Worm (Caenorhabditis elegans): Measurements from ENCODE around the gene sdhb-1.

Gene sdhb-1

DNA sequence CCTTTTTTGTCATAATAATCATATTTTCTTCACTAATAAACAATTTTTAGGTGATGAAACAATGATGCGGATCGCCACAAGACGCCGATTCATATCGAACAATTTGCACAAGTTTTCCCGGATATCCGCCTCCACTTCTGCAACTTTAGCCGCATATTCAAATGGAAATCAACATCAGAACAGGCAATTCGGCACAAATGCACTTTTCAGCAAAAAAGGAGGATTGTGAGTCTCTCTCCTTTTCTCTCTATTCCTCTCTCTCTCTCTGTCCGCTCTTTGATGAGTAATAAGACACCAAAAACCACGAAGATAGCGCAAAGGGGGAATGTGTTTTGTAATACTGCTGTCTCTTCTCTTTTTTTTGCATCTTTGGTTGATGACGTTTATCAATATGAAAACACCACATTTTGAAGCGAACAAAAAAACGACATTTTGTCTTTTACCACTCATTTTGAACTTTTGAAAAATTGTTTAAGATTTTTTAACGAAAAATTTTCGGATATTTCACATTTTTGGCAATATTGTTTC lies 27.6 kb downstream of the sdhb-1 start, which contains the start of gene eat-3:
Gene eat-3 (plus strand): TSS at position 51 of the 528 bp plus-strand sequence.
- TF ChIP-seq ceh-39 (tag; optimal IDR thresholded peaks at IDR 0.05) (no peak), ztf-11 (tag; optimal IDR thresholded peaks at IDR 0.05) (no peak), ces-1 (GFP tag; optimal IDR thresholded peaks at IDR 0.05) (peak; percentile 12), ceh-83 (GFP tag; optimal IDR thresholded peaks at IDR 0.05) (no peak), ceh-43 (GFP tag; optimal IDR thresholded peaks at IDR 0.05) (no peak), nhr-12 (tag; optimal IDR thresholded peaks at IDR 0.05) (no peak), sem-2 (GFP tag; optimal IDR thresholded peaks at IDR 0.05) (no peak), sptf-1 (tag; optimal IDR thresholded peaks at IDR 0.05) (no peak), nhr-2 (tag; optimal IDR thresholded peaks at IDR 0.05) (no peak), cnd-1 (tag; optimal IDR thresholded peaks at IDR 0.05) (no peak), M03D4.4 (tag; optimal IDR thresholded peaks at IDR 0.05) (no peak), lsy-2 (tag; optimal IDR thresholded peaks at IDR 0.05) (no peak), mep-1 (tag; optimal IDR thresholded peaks at IDR 0.05) (no peak), nhr-28 (tag; optimal IDR thresholded peaks at IDR 0.05) (no peak), elt-1 (tag; optimal IDR thresholded peaks at IDR 0.05; ENCODE audit: borderline replicate concordance, insufficient read depth) (no peak), mab-5 (tag; optimal IDR thresholded peaks at IDR 0.05) (no peak), pha-4 (tag; optimal IDR thresholded peaks at IDR 0.05) (no peak), lin-32 (GFP tag; optimal IDR thresholded peaks at IDR 0.05) (no peak), unc-120 (tag; optimal IDR thresholded peaks at IDR 0.05; ENCODE audit: poor library complexity, severe bottlenecking) (peak; percentile 43), flh-1 (GFP tag; optimal IDR thresholded peaks at IDR 0.05) (no peak), unc-62 (GFP tag; optimal IDR thresholded peaks at IDR 0.05) (peak; percentile 19), nhr-76 (tag; optimal IDR thresholded peaks at IDR 0.05) (no peak), tbx-8 (GFP tag; optimal IDR thresholded peaks at IDR 0.05) (no peak), mls-2 (tag; optimal IDR thresholded peaks at IDR 0.05) (no peak)

DNA sequence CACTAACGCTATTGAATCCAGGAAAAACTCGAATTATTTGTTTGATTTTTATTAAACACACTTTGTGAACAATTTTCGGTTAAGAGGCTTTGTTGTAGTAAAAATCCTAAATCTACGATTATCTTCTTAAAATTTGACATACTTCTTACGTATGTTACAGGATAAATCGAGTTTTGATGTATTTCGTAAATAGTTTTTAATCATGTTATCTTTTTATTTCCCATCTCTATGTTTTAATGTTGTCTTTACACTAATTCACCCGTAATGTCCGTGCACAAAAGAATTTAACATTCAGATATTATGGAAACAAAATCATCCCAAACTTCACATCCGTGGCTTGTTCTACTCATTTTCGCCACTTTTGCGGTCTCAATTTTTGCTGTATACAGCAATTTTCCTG lies 28.9 kb downstream of the sdhb-1 start, which contains the start of gene egli-1:
Gene egli-1 (plus strand): TSS at position 301 of the 400 bp plus-strand sequence.
- TF ChIP-seq ztf-11 (tag; optimal IDR thresholded peaks at IDR 0.05) (no peak), lin-13 (tag; optimal IDR thresholded peaks at IDR 0.05) (no peak), M03D4.4 (tag; optimal IDR thresholded peaks at IDR 0.05) (no peak), elt-3 (tag; optimal IDR thresholded peaks at IDR 0.05) (no peak), ceh-43 (GFP tag; optimal IDR thresholded peaks at IDR 0.05) (no peak), sem-2 (GFP tag; optimal IDR thresholded peaks at IDR 0.05) (no peak)

DNA sequence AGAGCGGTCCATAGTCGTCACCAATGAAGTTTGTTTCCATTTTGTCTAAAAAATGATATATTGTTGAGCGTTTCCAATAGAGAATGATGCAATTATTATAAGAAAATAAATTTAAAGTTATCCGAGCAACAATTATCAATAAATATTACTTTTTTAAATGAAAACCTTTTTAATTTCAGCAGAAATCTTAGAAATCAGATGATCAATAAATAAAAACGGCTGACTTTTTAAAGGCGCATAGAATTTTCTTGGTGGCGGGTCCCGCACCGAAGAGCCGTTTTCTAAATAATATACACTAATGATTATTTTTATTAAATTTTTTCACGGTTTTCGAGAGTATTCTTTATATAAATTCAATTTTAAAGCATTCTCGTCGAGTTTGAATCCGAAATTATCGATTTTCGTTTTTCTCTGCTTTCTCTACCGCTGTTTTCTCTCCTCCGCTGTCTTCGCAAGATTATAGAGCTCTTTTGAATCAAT lies 29.6 kb downstream of the sdhb-1 start, which contains the start of gene rab-39:
Gene rab-39 (minus strand): TSS at position 51 of the 480 bp plus-strand sequence.
- TF ChIP-seq elt-1 (tag; optimal IDR thresholded peaks at IDR 0.05; ENCODE audit: borderline replicate concordance, insufficient read depth) (no peak), sem-2 (GFP tag; optimal IDR thresholded peaks at IDR 0.05) (no peak), pha-4 (tag; optimal IDR thresholded peaks at IDR 0.05) (no peak), cnd-1 (tag; optimal IDR thresholded peaks at IDR 0.05) (no peak), ces-1 (GFP tag; optimal IDR thresholded peaks at IDR 0.05) (peak; percentile 74), lsy-2 (tag; optimal IDR thresholded peaks at IDR 0.05) (peak; percentile 12), tbx-8 (GFP tag; optimal IDR thresholded peaks at IDR 0.05) (no peak), mep-1 (tag; optimal IDR thresholded peaks at IDR 0.05) (peak; percentile 36), mls-2 (tag; optimal IDR thresholded peaks at IDR 0.05) (no peak), zip-8 (tag; optimal IDR thresholded peaks at IDR 0.05) (no peak), mab-5 (tag; optimal IDR thresholded peaks at IDR 0.05) (no peak)

DNA sequence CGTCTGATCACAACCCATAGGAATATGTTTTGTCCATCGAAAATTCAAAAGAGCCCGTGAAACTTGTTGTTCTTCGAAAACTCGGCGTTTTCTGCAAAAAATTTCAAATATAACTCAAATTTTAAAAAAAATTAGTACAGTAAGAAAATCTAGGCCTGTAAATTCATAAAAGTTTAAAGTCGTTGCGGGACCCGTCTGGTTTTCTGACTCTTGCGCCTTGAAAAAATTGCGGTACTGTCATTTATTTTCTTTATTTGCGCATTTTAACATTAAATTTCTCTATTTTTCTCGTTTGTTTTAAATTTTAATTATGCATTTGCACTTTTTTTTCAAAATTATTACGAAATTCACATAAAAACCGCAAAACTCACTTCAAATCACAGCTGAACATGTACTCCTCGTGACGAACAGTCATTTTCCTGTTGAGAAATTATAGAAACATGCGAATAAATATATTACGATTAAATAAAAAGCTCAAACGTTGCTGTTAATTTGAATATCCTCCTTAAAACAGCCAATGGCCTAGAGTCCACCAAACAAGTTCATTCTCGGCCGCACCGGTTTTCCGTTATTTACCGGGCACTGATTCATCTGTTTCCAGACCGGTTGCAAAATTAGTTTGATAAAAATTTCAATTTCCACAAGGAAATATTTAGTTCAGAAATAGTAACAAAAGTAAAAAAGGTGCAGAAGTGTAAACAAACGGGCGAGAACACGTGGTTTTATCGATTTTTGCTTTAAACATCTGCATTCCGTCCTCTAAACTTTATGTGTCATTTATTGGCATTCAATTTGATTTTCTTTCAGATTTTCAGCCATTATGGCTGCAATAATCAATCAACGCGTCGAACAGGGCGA lies 33.2 kb downstream of the sdhb-1 start, which contains the start of the genes csa-1 and wdfy-2:
Gene csa-1 (minus strand): TSS at position 669 of the 858 bp plus-strand sequence.
Gene wdfy-2 (plus strand): TSS at position 808 of the 858 bp plus-strand sequence.
- TF ChIP-seq ceh-43 (GFP tag; optimal IDR thresholded peaks at IDR 0.05), result no peak

DNA sequence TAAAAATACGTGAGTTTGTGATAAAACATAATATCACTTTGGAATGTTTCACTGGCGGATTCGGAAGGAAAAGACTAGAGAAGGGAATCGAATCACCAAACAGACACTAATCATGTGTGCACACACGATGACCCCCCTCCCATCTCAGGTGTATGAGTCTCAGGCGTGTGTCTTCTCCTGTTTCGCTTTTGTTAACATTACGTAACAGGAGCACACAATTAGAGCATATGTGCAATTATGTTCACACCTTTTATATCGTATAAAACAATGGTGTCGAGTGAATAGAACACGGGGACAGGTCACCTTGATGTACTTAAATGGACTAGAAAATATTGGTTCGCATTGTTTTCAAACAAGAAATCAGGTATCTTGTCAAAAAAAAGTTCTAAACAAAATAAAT lies 35.7 kb downstream of the sdhb-1 start:
- TF ChIP-seq hlh-1 (tag; optimal IDR thresholded peaks at IDR 0.05) (no peak), ceh-39 (tag; optimal IDR thresholded peaks at IDR 0.05) (no peak), mab-5 (tag; optimal IDR thresholded peaks at IDR 0.05) (no peak), bed-3 (GFP tag; optimal IDR thresholded peaks at IDR 0.05) (no peak), drap-1 (GFP tag; optimal IDR thresholded peaks at IDR 0.05) (no peak), unc-62 (GFP tag; optimal IDR thresholded peaks at IDR 0.05) (no peak), ceh-43 (GFP tag; optimal IDR thresholded peaks at IDR 0.05) (no peak), zip-8 (tag; optimal IDR thresholded peaks at IDR 0.05) (peak; percentile 72), elt-1 (tag; optimal IDR thresholded peaks at IDR 0.05; ENCODE audit: borderline replicate concordance, insufficient read depth) (no peak), unc-120 (tag; optimal IDR thresholded peaks at IDR 0.05; ENCODE audit: poor library complexity, severe bottlenecking) (no peak), ceh-83 (GFP tag; optimal IDR thresholded peaks at IDR 0.05) (no peak), pha-4 (tag; optimal IDR thresholded peaks at IDR 0.05) (peak; percentile 2), nhr-2 (tag; optimal IDR thresholded peaks at IDR 0.05) (peak; percentile 93), sem-2 (GFP tag; optimal IDR thresholded peaks at IDR 0.05) (no peak), cnd-1 (tag; optimal IDR thresholded peaks at IDR 0.05) (peak; percentile 30), mls-2 (tag; optimal IDR thresholded peaks at IDR 0.05) (no peak), mep-1 (tag; optimal IDR thresholded peaks at IDR 0.05) (no peak), nhr-237 (tag; optimal IDR thresholded peaks at IDR 0.05) (no peak), lin-32 (GFP tag; optimal IDR thresholded peaks at IDR 0.05) (no peak), flh-1 (GFP tag; optimal IDR thresholded peaks at IDR 0.05) (no peak), M03D4.4 (tag; optimal IDR thresholded peaks at IDR 0.05) (no peak), lin-13 (tag; optimal IDR thresholded peaks at IDR 0.05) (no peak), ces-1 (GFP tag; optimal IDR thresholded peaks at IDR 0.05) (no peak), blmp-1 (tag; optimal IDR thresholded peaks at IDR 0.05) (no peak), unc-39 (tag; optimal IDR thresholded peaks at IDR 0.05) (peak; percentile 38), elt-3 (tag; optimal IDR thresholded peaks at IDR 0.05) (no peak), sptf-1 (tag; optimal IDR thresholded peaks at IDR 0.05) (no peak), lsy-2 (tag; optimal IDR thresholded peaks at IDR 0.05) (no peak)
